Worm (Caenorhabditis elegans) whole organism, midembryonic: ENCODE measurements around the gene sru-8.

Experiments used
- T22C8.4 ChIP-seq: fragments of 200-800 bp; sonication (Bioruptor generic); IDR thresholded peaks from 2 replicates; pipeline ENCODE4 v1.3.6; 2022; ENCODE audit warnings: missing genetic modification characterization, missing compliant biosample characterization
- cog-1 ChIP-seq: sonication (generic microtip); optimal IDR thresholded peaks from 2 replicates; lab custom pipeline; 2016; ENCODE audit warnings: missing genetic modification characterization, missing compliant biosample characterization
- flt-1 ChIP-seq: fragments of 200-800 bp; sonication (Bioruptor generic); IDR thresholded peaks from 2 replicates; pipeline ENCODE4 v1.3.6; 2022; ENCODE audit warnings: missing genetic modification characterization, missing compliant biosample characterization
- med-1 ChIP-seq: sonication (generic microtip); optimal IDR thresholded peaks from 2 replicates; lab custom pipeline; 2017; ENCODE audit warnings: missing genetic modification characterization, mild to moderate bottlenecking, missing compliant biosample characterization, antibody characterized with exemption, missing genetic modification reagents; ENCODE audit not compliant: insufficient read depth
- tab-1 ChIP-seq: fragments of 200-800 bp; sonication (Bioruptor generic); IDR thresholded peaks from 2 replicates; pipeline ENCODE4 v1.3.6; 2022; ENCODE audit warnings: missing genetic modification characterization, missing compliant biosample characterization
- ztf-23 ChIP-seq: fragments of 200-800 bp; sonication (Bioruptor generic); IDR thresholded peaks from 2 replicates; pipeline ENCODE4 v1.3.6; 2022; ENCODE audit warnings: missing genetic modification reagents, missing genetic modification characterization, missing compliant biosample characterization
- ztf-29 ChIP-seq: fragments of 200-800 bp; sonication (Bioruptor generic); IDR thresholded peaks from 2 replicates; pipeline ENCODE4 v1.3.6; 2022; ENCODE audit warnings: missing genetic modification reagents, missing genetic modification characterization, missing compliant biosample characterization

DNA sequence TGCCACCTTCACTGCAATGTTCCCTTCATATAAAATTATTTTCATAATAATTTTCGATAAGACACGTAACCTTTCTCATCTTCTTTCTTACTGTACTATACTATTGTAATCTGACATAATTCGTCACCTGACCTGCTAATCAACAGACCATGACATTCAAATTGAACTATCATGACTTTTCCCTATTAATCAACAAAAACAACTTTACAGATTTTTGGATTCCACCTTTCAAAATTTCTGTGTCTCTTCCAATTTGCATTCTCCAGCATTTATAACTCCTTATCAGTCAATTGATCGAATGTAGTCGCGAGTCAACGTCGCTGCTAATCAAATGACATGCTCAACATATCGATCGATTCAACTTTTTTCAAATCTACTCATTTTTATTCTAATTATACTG lies 46.0 kb downstream of the sru-8 start, which contains the start of gene fshr-1:
- TF ChIP-seq ztf-23 (GFP tag; lab: Robert Waterston, UW) (no peak), T22C8.4 (GFP tag; lab: Robert Waterston, UW) (no peak), cog-1 (no peak), flt-1 (GFP tag; lab: Robert Waterston, UW) (no peak), med-1 (no peak), ztf-29 (GFP tag; lab: Robert Waterston, UW) (no peak), tab-1 (GFP tag; lab: Robert Waterston, UW) (no peak)
